Fruit fly (Drosophila melanogaster) whole organism, wandering third instar larva: ENCODE data around the gene CG1309.

Source experiments
- Abd-B ChIP-seq: fragments of >200 bp; optimal IDR thresholded peaks from 2 replicates; lab custom pipeline; 2017; ENCODE audit warnings: missing biosample characterization, missing genetic modification characterization
- Dfd ChIP-seq: fragments of >200 bp; optimal IDR thresholded peaks from 2 replicates; lab custom pipeline; 2017; ENCODE audit warnings: missing biosample characterization, missing genetic modification characterization
- GATAd ChIP-seq: sonication (Bioruptor generic); optimal IDR thresholded peaks from 2 replicates; lab custom pipeline; 2016; ENCODE audit warnings: missing biosample characterization, missing genetic modification characterization
- Jra ChIP-seq: sonication (Bioruptor generic); optimal IDR thresholded peaks from 2 replicates; lab custom pipeline; 2016; ENCODE audit warnings: missing biosample characterization, missing genetic modification characterization
- Myc ChIP-seq: fragments of >200 bp; optimal IDR thresholded peaks from 2 replicates; lab custom pipeline; 2017
- OdsH ChIP-seq: fragments of 200-800 bp; sonication (Bioruptor generic); optimal IDR thresholded peaks from 2 replicates; lab custom pipeline; 2016; ENCODE audit warnings: missing biosample characterization, mild to moderate bottlenecking, missing genetic modification characterization
- h ChIP-seq: fragments of 200-800 bp; sonication (Bioruptor generic); optimal IDR thresholded peaks from 3 replicates; lab custom pipeline; 2016; ENCODE audit warnings: missing biosample characterization, mild to moderate bottlenecking, missing genetic modification characterization

dm6 chr3L:4286784-4287183 lies 27.6 kb downstream of the CG1309 start, which contains the start of gene TfIIEbeta:
- TF ChIP-seq Abd-B (GFP tag; lab: Kevin White, UChicago) (no peak), OdsH (GFP tag; lab: Kevin White, UChicago) (peak; percentile 5), Dfd (GFP tag; lab: Kevin White, UChicago) (no peak), GATAd (GFP tag; lab: Kevin White, UChicago) (no peak), Jra (no peak), h (GFP tag; lab: Kevin White, UChicago) (peak; percentile 12), Myc (lab: Kevin White, UChicago) (no peak)
